Fruit fly (Drosophila melanogaster): ENCODE data around the gene pasha.
A peak's percentile ranks its signal among the peaks of the same experiment; 100 is the strongest.

The pasha gene

DNA sequence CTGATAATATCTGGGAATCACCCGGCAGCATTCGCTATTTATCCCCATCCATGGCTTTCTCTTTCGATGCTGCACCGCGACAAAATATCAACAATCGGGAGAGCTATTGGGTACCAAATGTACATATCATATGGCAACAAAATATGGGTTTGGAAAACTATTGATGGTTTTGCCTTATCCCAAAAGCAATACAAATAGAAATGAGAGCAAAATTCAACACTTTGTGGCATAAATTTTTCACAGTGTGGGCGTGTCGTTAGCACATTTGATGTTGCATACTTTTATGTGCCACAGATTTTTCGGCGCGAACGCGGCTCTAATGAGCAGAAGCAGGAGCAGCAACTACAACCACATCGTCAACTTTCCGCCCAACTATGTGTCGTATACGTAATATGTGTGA lies 14.5 kb downstream of the pasha start (continued):
- no peak for TF ChIP-seq btn (GFP tag; optimal IDR thresholded peaks at IDR 0.05)
- peak; percentile 16 for TF ChIP-seq CG30403 (GFP tag; optimal IDR thresholded peaks at IDR 0.05)
- peak; percentile 55 for TF ChIP-seq gem (tag; optimal IDR thresholded peaks at IDR 0.05)
- TF ChIP-seq CG33213 (GFP tag; optimal IDR thresholded peaks at IDR 0.05) = no peak
- no peak for TF ChIP-seq Hmr (GFP tag; optimal IDR thresholded peaks at IDR 0.05)
- peak; percentile 13 for TF ChIP-seq grau (tag; optimal IDR thresholded peaks at IDR 0.05)
- no peak for TF ChIP-seq Dip3 (GFP tag; optimal IDR thresholded peaks at IDR 0.05)
- no peak for TF ChIP-seq CG9609 (GFP tag; optimal IDR thresholded peaks at IDR 0.05)
- peak; percentile 44 for TF ChIP-seq CG18599 (GFP tag; optimal IDR thresholded peaks at IDR 0.05)
- TF ChIP-seq HLHmδ (GFP tag; optimal IDR thresholded peaks at IDR 0.05) = no peak
- no peak for TF ChIP-seq repo (GFP tag; optimal IDR thresholded peaks at IDR 0.05)
- no peak for TF ChIP-seq CG3281 (GFP tag; optimal IDR thresholded peaks at IDR 0.05)
- 0 out of 3 replicates have a peak, but pooled peaks have one; percentile 40 for TF ChIP-seq dysf (GFP tag; IDR thresholded peaks at IDR 0.05)
- no peak for TF ChIP-seq ara (GFP tag; IDR thresholded peaks at IDR 0.05)
- TF ChIP-seq Antp (GFP tag; optimal IDR thresholded peaks at IDR 0.05) = peak; percentile 7
- peak; percentile 47 for TF ChIP-seq lab (GFP tag; optimal IDR thresholded peaks at IDR 0.05)
- no peak; the same call in 1 of the 2 replicates for TF ChIP-seq sob (GFP tag; IDR thresholded peaks at IDR 0.05)
- TF ChIP-seq CG3995 (GFP tag; optimal IDR thresholded peaks at IDR 0.05) = no peak
- TF ChIP-seq Hand (GFP tag; optimal IDR thresholded peaks at IDR 0.05) = no peak
- no peak for TF ChIP-seq Elba2 (GFP tag; optimal IDR thresholded peaks at IDR 0.05)
- TF ChIP-seq CG10959 (GFP tag; IDR thresholded peaks at IDR 0.05) = no peak
- TF ChIP-seq CG31441 (GFP tag; IDR thresholded peaks at IDR 0.05) = no peak
- no peak for TF ChIP-seq CG10209 (GFP tag; optimal IDR thresholded peaks at IDR 0.05)
- no peak for TF ChIP-seq exex (tag; optimal IDR thresholded peaks at IDR 0.05)
- no peak for TF ChIP-seq rib (GFP tag; IDR thresholded peaks at IDR 0.05)
- no peak for TF ChIP-seq fd3F (GFP tag; optimal IDR thresholded peaks at IDR 0.05)
- no peak for TF ChIP-seq CG11696 (GFP tag; IDR thresholded peaks at IDR 0.05)
- no peak for TF ChIP-seq CG16779 (GFP tag; IDR thresholded peaks at IDR 0.05)
- no peak for TF ChIP-seq Awh (GFP tag; IDR thresholded peaks at IDR 0.05)
- TF ChIP-seq Optix (GFP tag; IDR thresholded peaks at IDR 0.05) = 0 out of 3 replicates have a peak, but pooled peaks have one; percentile 6
- TF ChIP-seq en (GFP tag; optimal IDR thresholded peaks at IDR 0.05) = no peak
- TF ChIP-seq nerfin-1 (tag; optimal IDR thresholded peaks at IDR 0.05) = no peak
- TF ChIP-seq sd (tag; optimal IDR thresholded peaks at IDR 0.05) = no peak
- peak; percentile 1 for TF ChIP-seq Meics (GFP tag; optimal IDR thresholded peaks at IDR 0.05)
- TF ChIP-seq chn (GFP tag; optimal IDR thresholded peaks at IDR 0.05) = no peak
- TF ChIP-seq ci (GFP tag; IDR thresholded peaks at IDR 0.05) = no peak
- peak; percentile 37 for TF ChIP-seq CG11504 (tag; optimal IDR thresholded peaks at IDR 0.05)
- 0 out of 3 replicates have a peak, but pooled peaks have one; percentile 20 for TF ChIP-seq ken (GFP tag; IDR thresholded peaks at IDR 0.05)
- peak; percentile 27 for TF ChIP-seq unpg (GFP tag; optimal IDR thresholded peaks at IDR 0.05)
- no peak for TF ChIP-seq so (GFP tag; IDR thresholded peaks at IDR 0.05)
- no peak for TF ChIP-seq stc (GFP tag; IDR thresholded peaks at IDR 0.05)
- TF ChIP-seq Trl (optimal IDR thresholded peaks at IDR 0.05) = no peak
- peak; percentile 16 for TF ChIP-seq Trl (GFP tag; optimal IDR thresholded peaks at IDR 0.05)
- TF ChIP-seq CG14710 (tag; optimal IDR thresholded peaks at IDR 0.05) = no peak
- TF ChIP-seq CG4282 (GFP tag; optimal IDR thresholded peaks at IDR 0.05) = no peak
- TF ChIP-seq zf30C (GFP tag; optimal IDR thresholded peaks at IDR 0.05) = no peak
- TF ChIP-seq insv (GFP tag; optimal IDR thresholded peaks at IDR 0.05) = no peak
- no peak for TF ChIP-seq NK7.1 (GFP tag; optimal IDR thresholded peaks at IDR 0.05)
- TF ChIP-seq Fer2 (tag; optimal IDR thresholded peaks at IDR 0.05) = no peak
- TF ChIP-seq CG2678 (tag; optimal IDR thresholded peaks at IDR 0.05) = peak; percentile 5
- peak; percentile 44 for TF ChIP-seq lmd (GFP tag; IDR thresholded peaks at IDR 0.05)
- TF ChIP-seq Oli (tag; optimal IDR thresholded peaks at IDR 0.05) = no peak

Measured in whole organism, embryonic.